Fruit fly (Drosophila melanogaster) whole organism, adult: ENCODE data around the gene CG8319.

Experiments used
- CG11617 ChIP-seq: fragments of 200-800 bp; sonication (Bioruptor generic); optimal IDR thresholded peaks from 2 replicates; lab custom pipeline; 2017; ENCODE audit warnings: mild to moderate bottlenecking, missing biosample characterization, missing genetic modification reagents, missing genetic modification characterization
- CG1620 ChIP-seq: fragments of 200-800 bp; sonication (Bioruptor generic); optimal IDR thresholded peaks from 2 replicates; lab custom pipeline; 2016; ENCODE audit warnings: missing biosample characterization, missing genetic modification characterization
- Crg-1 ChIP-seq: fragments of 200-800 bp; sonication (Bioruptor generic); optimal IDR thresholded peaks from 2 replicates; lab custom pipeline; 2016; ENCODE audit warnings: missing biosample characterization, missing genetic modification characterization
- kay ChIP-seq: fragments of 200-800 bp; sonication (Bioruptor generic); peaks from one replicate; lab custom pipeline; 2016; ENCODE audit warnings: missing biosample characterization, missing genetic modification characterization, borderline replicate concordance
- pad ChIP-seq: fragments of 200-800 bp; sonication (Bioruptor generic); optimal IDR thresholded peaks from 3 replicates; lab custom pipeline; 2017; ENCODE audit warnings: missing biosample characterization, missing genetic modification characterization, mild to moderate bottlenecking, moderate library complexity, missing genetic modification reagents
- tj ChIP-seq: fragments of 200-800 bp; sonication (Bioruptor generic); optimal IDR thresholded peaks from 3 replicates; lab custom pipeline; 2017; ENCODE audit warnings: missing biosample characterization, mild to moderate bottlenecking, missing genetic modification characterization, moderate library complexity
- toe ChIP-seq: fragments of 200-800 bp; sonication (Bioruptor generic); optimal IDR thresholded peaks from 2 replicates; lab custom pipeline; 2016; ENCODE audit warnings: missing biosample characterization, missing genetic modification characterization

- TF ChIP-seq kay (GFP tag; lab: Kevin White, UChicago) (no peak), pad (GFP tag; lab: Kevin White, UChicago) (peak; percentile 23), CG1620 (GFP tag; lab: Kevin White, UChicago) (peak; percentile 39), toe (GFP tag; lab: Kevin White, UChicago) (no peak), CG11617 (GFP tag; lab: Kevin White, UChicago) (peak; percentile 61), Crg-1 (GFP tag; lab: Kevin White, UChicago) (peak; percentile 56), tj (no peak)
Observed at dm6 chr3R:9626880-9627401, at the start of gene CG8319, which contains the start of gene CG9427.
